Comparison of ENCODE assay signal across 1 fruit fly cellular context in the genomic region with DNA sequence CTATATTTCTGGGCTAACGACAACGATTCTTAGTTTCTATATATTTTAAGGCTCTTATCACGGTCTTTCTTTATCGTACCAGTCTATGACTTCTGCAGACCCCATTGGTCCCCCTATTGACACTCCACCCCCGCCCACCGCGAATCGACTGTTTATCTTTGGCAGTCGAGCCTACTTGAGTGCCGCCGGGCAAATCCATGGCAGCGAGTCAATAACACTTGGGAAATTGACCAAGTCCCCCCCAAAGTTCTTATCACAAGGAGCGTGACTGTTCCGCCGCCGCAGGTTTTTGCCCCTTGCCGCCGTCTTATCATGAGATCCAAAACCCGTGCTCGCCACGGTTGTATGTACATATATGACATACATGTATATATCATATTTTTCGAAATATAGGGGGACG.
TF ChIP-seq lines count a peak whose summit lies in the region.

No protein-coding gene starts in this region.

TF ChIP-seq in whole organism, embryonic, 481 proteins besides CTCF, POLR2A, EP300 and RAD21 (continued from another document and continues in another):
- TF ChIP-seq ken (GFP tag; IDR thresholded peaks at IDR 0.05; lab: Robert Waterston, UW) (0 out of 3 replicates have a peak, but pooled peaks have one; percentile 31), ci (GFP tag; IDR thresholded peaks at IDR 0.05; lab: Robert Waterston, UW) (peak; percentile 41; the same call in 1 of the 3 replicates), tll (GFP tag; optimal IDR thresholded peaks at IDR 0.05; lab: Kevin White, UChicago) (no peak), chm (GFP tag; IDR thresholded peaks at IDR 0.05; lab: Robert Waterston, UW) (peak; percentile 75), tio (GFP tag; optimal IDR thresholded peaks at IDR 0.05; lab: Kevin White, UChicago) (no peak), CG15479 (GFP tag; optimal IDR thresholded peaks at IDR 0.05; lab: Kevin White, UChicago) (no peak), Bgb (GFP tag; IDR thresholded peaks at IDR 0.05; lab: Robert Waterston, UW; ENCODE audit: partially characterized antibody) (no peak), h (optimal IDR thresholded peaks at IDR 0.05; lab: Kevin White, UChicago) (no peak), CG12155 (GFP tag; optimal IDR thresholded peaks at IDR 0.05; lab: Kevin White, UChicago) (no peak), CG2202 (tag; optimal IDR thresholded peaks at IDR 0.05; lab: Kevin White, UChicago) (no peak), CHES-1-like (GFP tag; optimal IDR thresholded peaks at IDR 0.05; lab: Kevin White, UChicago) (no peak), CG18599 (GFP tag; optimal IDR thresholded peaks at IDR 0.05; lab: Kevin White, UChicago) (peak; percentile 34), HLHmδ (GFP tag; optimal IDR thresholded peaks at IDR 0.05; lab: Kevin White, UChicago) (peak; percentile 83), CG14441 (GFP tag; IDR thresholded peaks at IDR 0.05; lab: Robert Waterston, UW) (no peak), zfh2 (GFP tag; optimal IDR thresholded peaks at IDR 0.05; lab: Kevin White, UChicago) (no peak), Optix (GFP tag; IDR thresholded peaks at IDR 0.05; lab: Robert Waterston, UW) (no peak), ranshi (GFP tag; IDR thresholded peaks at IDR 0.05; lab: Robert Waterston, UW) (no peak), bigmax (GFP tag; optimal IDR thresholded peaks at IDR 0.05; lab: Kevin White, UChicago) (no peak), lab (GFP tag; optimal IDR thresholded peaks at IDR 0.05; lab: Kevin White, UChicago) (peak; percentile 82), sens-2 (GFP tag; IDR thresholded peaks at IDR 0.05; lab: Robert Waterston, UW) (peak; percentile 49; the same call in 1 of the 2 replicates), CG2129 (GFP tag; IDR thresholded peaks at IDR 0.05; lab: Robert Waterston, UW; ENCODE audit: partially characterized antibody) (no peak), Med (GFP tag; lab: Kevin White, UChicago) (peak; percentile 79), ttk (GFP tag; IDR thresholded peaks at IDR 0.05; lab: Robert Waterston, UW) (no peak), CG13775 (GFP tag; optimal IDR thresholded peaks at IDR 0.05; lab: Kevin White, UChicago) (no peak), al (GFP tag; IDR thresholded peaks at IDR 0.05; lab: Robert Waterston, UW) (no peak), otp (GFP tag; IDR thresholded peaks at IDR 0.05; lab: Robert Waterston, UW) (peak; percentile 61; the same call in 1 of the 3 replicates), pfk (GFP tag; optimal IDR thresholded peaks at IDR 0.05; lab: Kevin White, UChicago) (peak; percentile 20), CG11560 (tag; IDR thresholded peaks at IDR 0.05; lab: Robert Waterston, UW) (no peak), CG17361 (GFP tag; IDR thresholded peaks at IDR 0.05; lab: Robert Waterston, UW) (no peak), nom (GFP tag; optimal IDR thresholded peaks at IDR 0.05; lab: Kevin White, UChicago) (no peak), tin (GFP tag; optimal IDR thresholded peaks at IDR 0.05; lab: Kevin White, UChicago) (no peak), Fer2 (tag; optimal IDR thresholded peaks at IDR 0.05; lab: Kevin White, UChicago) (no peak), ftz-f1 (GFP tag; optimal IDR thresholded peaks at IDR 0.05; lab: Kevin White, UChicago) (peak; percentile 60), CG1602 (GFP tag; optimal IDR thresholded peaks at IDR 0.05; lab: Kevin White, UChicago) (no peak), sim (GFP tag; IDR thresholded peaks at IDR 0.05; lab: Robert Waterston, UW) (0 out of 2 replicates have a peak, but pooled peaks have one; percentile 6), Doc3 (GFP tag; IDR thresholded peaks at IDR 0.05; lab: Robert Waterston, UW; ENCODE audit: partially characterized antibody) (no peak), Poxn (GFP tag; IDR thresholded peaks at IDR 0.05; lab: Robert Waterston, UW) (no peak), Adf1 (GFP tag; IDR thresholded peaks at IDR 0.05; lab: Robert Waterston, UW) (peak; percentile 30; the same call in 1 of the 2 replicates), sisA (GFP tag; IDR thresholded peaks at IDR 0.05; lab: Robert Waterston, UW) (no peak), vvl (GFP tag; IDR thresholded peaks at IDR 0.05; lab: Robert Waterston, UW) (peak; percentile 22; the same call in 1 of the 2 replicates), mirr (GFP tag; optimal IDR thresholded peaks at IDR 0.05; lab: Kevin White, UChicago) (peak; percentile 93), slbo (GFP tag; IDR thresholded peaks at IDR 0.05; lab: Robert Waterston, UW) (no peak), Hr39 (optimal IDR thresholded peaks at IDR 0.05; lab: Kevin White, UChicago) (no peak), wek (GFP tag; optimal IDR thresholded peaks at IDR 0.05; lab: Kevin White, UChicago) (no peak), slou (GFP tag; optimal IDR thresholded peaks at IDR 0.05; lab: Kevin White, UChicago) (no peak), corto (GFP tag; optimal IDR thresholded peaks at IDR 0.05; lab: Kevin White, UChicago) (no peak), CG10209 (GFP tag; optimal IDR thresholded peaks at IDR 0.05; lab: Kevin White, UChicago) (no peak), CG18011 (GFP tag; optimal IDR thresholded peaks at IDR 0.05; lab: Kevin White, UChicago) (no peak), Dref (GFP tag; IDR thresholded peaks at IDR 0.05; lab: Robert Waterston, UW) (no peak), CG7987 (GFP tag; optimal IDR thresholded peaks at IDR 0.05; lab: Kevin White, UChicago) (peak; percentile 73), Awh (GFP tag; IDR thresholded peaks at IDR 0.05; lab: Robert Waterston, UW) (0 out of 2 replicates have a peak, but pooled peaks have one; percentile 32), ind (GFP tag; optimal IDR thresholded peaks at IDR 0.05; lab: Kevin White, UChicago) (no peak), Sry-δ (GFP tag; optimal IDR thresholded peaks at IDR 0.05; lab: Kevin White, UChicago) (no peak), row (GFP tag; IDR thresholded peaks at IDR 0.05; lab: Robert Waterston, UW) (no peak), Elba2 (GFP tag; optimal IDR thresholded peaks at IDR 0.05; lab: Kevin White, UChicago) (no peak), twi (tag; optimal IDR thresholded peaks at IDR 0.05; lab: Kevin White, UChicago) (no peak), dan (GFP tag; IDR thresholded peaks at IDR 0.05; lab: Robert Waterston, UW) (no peak), grn (GFP tag; optimal IDR thresholded peaks at IDR 0.05; lab: Kevin White, UChicago) (peak; percentile 86), HHEX (GFP tag; optimal IDR thresholded peaks at IDR 0.05; lab: Kevin White, UChicago) (peak; percentile 21), CG10959 (GFP tag; IDR thresholded peaks at IDR 0.05; lab: Robert Waterston, UW) (no peak), CG30403 (GFP tag; optimal IDR thresholded peaks at IDR 0.05; lab: Kevin White, UChicago) (no peak), CG8359 (GFP tag; optimal IDR thresholded peaks at IDR 0.05; lab: Kevin White, UChicago; ENCODE audit: borderline replicate concordance) (no peak), TFAM (GFP tag; optimal IDR thresholded peaks at IDR 0.05; lab: Kevin White, UChicago) (no peak), tx (GFP tag; optimal IDR thresholded peaks at IDR 0.05; lab: Kevin White, UChicago) (no peak), CoRest (tag; optimal IDR thresholded peaks at IDR 0.05; lab: Kevin White, UChicago) (no peak), sug (tag; optimal IDR thresholded peaks at IDR 0.05; lab: Kevin White, UChicago) (peak; percentile 99), GATAe (GFP tag; conservative IDR thresholded peaks at IDR 0.05; lab: Robert Waterston, UW) (peak; percentile 93), ewg (GFP tag; optimal IDR thresholded peaks at IDR 0.05; lab: Kevin White, UChicago) (no peak), CG11093 (GFP tag; IDR thresholded peaks at IDR 0.05; lab: Robert Waterston, UW) (no peak), Xrp1 (GFP tag; IDR thresholded peaks at IDR 0.05; lab: Robert Waterston, UW) (peak; percentile 54), CG8478 (optimal IDR thresholded peaks at IDR 0.05; lab: Kevin White, UChicago) (no peak), CG9876 (GFP tag; optimal IDR thresholded peaks at IDR 0.05; lab: Kevin White, UChicago) (no peak), pnt (GFP tag; optimal IDR thresholded peaks at IDR 0.05; lab: Kevin White, UChicago) (no peak), CG6791 (GFP tag; IDR thresholded peaks at IDR 0.05; lab: Robert Waterston, UW; ENCODE audit: partially characterized antibody) (no peak), CG4328 (GFP tag; optimal IDR thresholded peaks at IDR 0.05; lab: Kevin White, UChicago) (peak; percentile 26), CG4282 (GFP tag; optimal IDR thresholded peaks at IDR 0.05; lab: Kevin White, UChicago) (no peak), CG5953 (GFP tag; IDR thresholded peaks at IDR 0.05; lab: Robert Waterston, UW) (0 out of 2 replicates have a peak, but pooled peaks have one; percentile 15), CG34224 (GFP tag; IDR thresholded peaks at IDR 0.05; lab: Robert Waterston, UW; ENCODE audit: partially characterized antibody) (no peak), btn (GFP tag; optimal IDR thresholded peaks at IDR 0.05; lab: Kevin White, UChicago) (no peak), CG8388 (GFP tag; optimal IDR thresholded peaks at IDR 0.05; lab: Kevin White, UChicago) (no peak), CG10543 (GFP tag; optimal IDR thresholded peaks at IDR 0.05; lab: Kevin White, UChicago) (peak; percentile 68), CG14860 (GFP tag; IDR thresholded peaks at IDR 0.05; lab: Robert Waterston, UW; ENCODE audit: partially characterized antibody) (no peak), CG33557 (GFP tag; optimal IDR thresholded peaks at IDR 0.05; lab: Kevin White, UChicago) (peak; percentile 50), tna (GFP tag; IDR thresholded peaks at IDR 0.05; lab: Robert Waterston, UW; ENCODE audit: partially characterized antibody) (0 out of 2 replicates have a peak, but pooled peaks have one; percentile 7), HmgD (GFP tag; optimal IDR thresholded peaks at IDR 0.05; lab: Kevin White, UChicago) (no peak), ERR (GFP tag; optimal IDR thresholded peaks at IDR 0.05; lab: Kevin White, UChicago) (no peak), NFAT (GFP tag; IDR thresholded peaks at IDR 0.05; lab: Robert Waterston, UW) (peak; percentile 22; the same call in 1 of the 2 replicates), Vsx1 (GFP tag; optimal IDR thresholded peaks at IDR 0.05; lab: Kevin White, UChicago) (peak; percentile 57), Hr78 (GFP tag; optimal IDR thresholded peaks at IDR 0.05; lab: Kevin White, UChicago) (no peak), Ada2b (GFP tag; IDR thresholded peaks at IDR 0.05; lab: Robert Waterston, UW) (no peak), CG32767 (GFP tag; IDR thresholded peaks at IDR 0.05; lab: Robert Waterston, UW) (0 out of 2 replicates have a peak, but pooled peaks have one; percentile 12), rib (GFP tag; IDR thresholded peaks at IDR 0.05; lab: Robert Waterston, UW) (0 out of 2 replicates have a peak, but pooled peaks have one; percentile 12), CG16815 (GFP tag; optimal IDR thresholded peaks at IDR 0.05; lab: Kevin White, UChicago) (no peak), CG15011 (GFP tag; optimal IDR thresholded peaks at IDR 0.05; lab: Kevin White, UChicago) (no peak), crol (GFP tag; IDR thresholded peaks at IDR 0.05; lab: Robert Waterston, UW) (peak; percentile 83), odd (GFP tag; optimal IDR thresholded peaks at IDR 0.05; lab: Kevin White, UChicago) (peak; percentile 30), CG12219 (GFP tag; optimal IDR thresholded peaks at IDR 0.05; lab: Kevin White, UChicago) (no peak), CG34376 (GFP tag; optimal IDR thresholded peaks at IDR 0.05; lab: Kevin White, UChicago) (peak; percentile 23), maf-S (GFP tag; optimal IDR thresholded peaks at IDR 0.05; lab: Kevin White, UChicago) (no peak), Dp (GFP tag; optimal IDR thresholded peaks at IDR 0.05; lab: Kevin White, UChicago) (no peak), Myb (GFP tag; optimal IDR thresholded peaks at IDR 0.05; lab: Kevin White, UChicago) (no peak), Rx (GFP tag; IDR thresholded peaks at IDR 0.05; lab: Robert Waterston, UW) (no peak), CG8281 (tag; optimal IDR thresholded peaks at IDR 0.05; lab: Kevin White, UChicago) (peak; percentile 56), MTF-1 (GFP tag; optimal IDR thresholded peaks at IDR 0.05; lab: Kevin White, UChicago; ENCODE audit: borderline replicate concordance) (no peak), CG6813 (GFP tag; optimal IDR thresholded peaks at IDR 0.05; lab: Kevin White, UChicago) (peak; percentile 54), CG15696 (tag; optimal IDR thresholded peaks at IDR 0.05; lab: Kevin White, UChicago) (peak; percentile 59), CG14014 (GFP tag; IDR thresholded peaks at IDR 0.05; lab: Robert Waterston, UW) (peak; percentile 29; the same call in 1 of the 2 replicates), kah (GFP tag; optimal IDR thresholded peaks at IDR 0.05; lab: Kevin White, UChicago) (no peak), CG2889 (GFP tag; IDR thresholded peaks at IDR 0.05; lab: Robert Waterston, UW) (no peak), ara (GFP tag; IDR thresholded peaks at IDR 0.05; lab: Robert Waterston, UW) (0 out of 2 replicates have a peak, but pooled peaks have one; percentile 24), tap (tag; optimal IDR thresholded peaks at IDR 0.05; lab: Kevin White, UChicago) (peak; percentile 1), Hey (tag; optimal IDR thresholded peaks at IDR 0.05; lab: Kevin White, UChicago) (peak; percentile 88), CG14050 (GFP tag; IDR thresholded peaks at IDR 0.05; lab: Robert Waterston, UW) (no peak), trh (GFP tag; optimal IDR thresholded peaks at IDR 0.05; lab: Kevin White, UChicago) (no peak), CG4617 (GFP tag; optimal IDR thresholded peaks at IDR 0.05; lab: Kevin White, UChicago; ENCODE audit: borderline replicate concordance) (no peak), CG10431 (GFP tag; optimal IDR thresholded peaks at IDR 0.05; lab: Kevin White, UChicago) (no peak), YL-1 (GFP tag; optimal IDR thresholded peaks at IDR 0.05; lab: Kevin White, UChicago) (no peak), CG1024 (GFP tag; IDR thresholded peaks at IDR 0.05; lab: Robert Waterston, UW) (0 out of 2 replicates have a peak, but pooled peaks have one; percentile 15), ase (GFP tag; IDR thresholded peaks at IDR 0.05; lab: Robert Waterston, UW) (no peak), kni (GFP tag; optimal IDR thresholded peaks at IDR 0.05; lab: Kevin White, UChicago) (peak; percentile 23), pan (optimal IDR thresholded peaks at IDR 0.05; lab: Kevin White, UChicago) (no peak), pan (GFP tag; optimal IDR thresholded peaks at IDR 0.05 in 1 of 2, IDR thresholded peaks at IDR 0.05 in 1 of 2) (peak in 1 of 2 experiments; percentile 31), CG1832 (GFP tag; optimal IDR thresholded peaks at IDR 0.05; lab: Kevin White, UChicago) (no peak), cwo (GFP tag; optimal IDR thresholded peaks at IDR 0.05; lab: Kevin White, UChicago) (peak; percentile 99), Atf-2 (GFP tag; optimal IDR thresholded peaks at IDR 0.05; lab: Kevin White, UChicago) (no peak), bowl (GFP tag; IDR thresholded peaks at IDR 0.05; lab: Robert Waterston, UW) (no peak), Tbp (GFP tag; optimal IDR thresholded peaks at IDR 0.05; lab: Kevin White, UChicago) (no peak)
